Fruit fly (Drosophila melanogaster) whole organism, embryonic: ENCODE results near the gene DIP2.

Experiments used
- C15 ChIP-seq: fragments of 200-800 bp; sonication (Bioruptor generic); IDR thresholded peaks from 3 replicates; pipeline ENCODE4 v1.3.6; 2022; ENCODE audit warnings: missing biosample characterization, missing genetic modification characterization
- CG10209 ChIP-seq: fragments of 200-800 bp; sonication (Bioruptor generic); optimal IDR thresholded peaks from 3 replicates; lab custom pipeline; 2017; ENCODE audit warnings: missing biosample characterization, mild to moderate bottlenecking, missing genetic modification characterization, missing genetic modification reagents
- CG10321 ChIP-seq: fragments of 200-800 bp; sonication (Bioruptor generic); IDR thresholded peaks from 2 replicates; pipeline ENCODE4 v1.3.6; 2022; ENCODE audit warnings: missing biosample characterization, missing genetic modification characterization
- CG11504 ChIP-seq: fragments of 200-800 bp; sonication (Bioruptor generic); optimal IDR thresholded peaks from 3 replicates; lab custom pipeline; 2019; ENCODE audit warnings: missing biosample characterization, mild to moderate bottlenecking, missing genetic modification characterization, moderate library complexity
- CG14050 ChIP-seq: fragments of 200-800 bp; sonication (Bioruptor generic); IDR thresholded peaks from 3 replicates; pipeline ENCODE4 v1.3.6; 2022; ENCODE audit warnings: missing biosample characterization, missing genetic modification characterization
- CG14965 ChIP-seq: fragments of 200-800 bp; sonication (Bioruptor generic); optimal IDR thresholded peaks from 2 replicates; lab custom pipeline; 2016; ENCODE audit warnings: missing biosample characterization, missing genetic modification characterization, borderline replicate concordance
- CG15011 ChIP-seq: fragments of 200-800 bp; sonication (Bioruptor generic); optimal IDR thresholded peaks from 3 replicates; lab custom pipeline; 2018; ENCODE audit warnings: missing biosample characterization, mild to moderate bottlenecking, missing genetic modification characterization
- CG15514 ChIP-seq: fragments of 200-800 bp; sonication (Bioruptor generic); optimal IDR thresholded peaks from 3 replicates; lab custom pipeline; 2017; ENCODE audit warnings: missing biosample characterization, missing genetic modification characterization, mild to moderate bottlenecking, moderate library complexity, missing genetic modification reagents
- CG15601 ChIP-seq: fragments of 200-800 bp; sonication (Bioruptor generic); optimal IDR thresholded peaks from 3 replicates; lab custom pipeline; 2019; ENCODE audit warnings: missing biosample characterization, mild to moderate bottlenecking, missing genetic modification characterization, moderate library complexity
- CG17186 ChIP-seq: fragments of 200-800 bp; sonication (Bioruptor generic); optimal IDR thresholded peaks from 3 replicates; lab custom pipeline; 2017; ENCODE audit warnings: missing biosample characterization, missing genetic modification reagents, missing genetic modification characterization
- CG17568 ChIP-seq: fragments of 200-800 bp; sonication (Bioruptor generic); optimal IDR thresholded peaks from 2 replicates; lab custom pipeline; 2018; ENCODE audit warnings: missing biosample characterization, mild to moderate bottlenecking, missing genetic modification characterization, moderate library complexity
- CG30020 ChIP-seq: fragments of 200-800 bp; optimal IDR thresholded peaks from 2 replicates; lab custom pipeline; 2019; ENCODE audit warnings: missing biosample characterization, mild to moderate bottlenecking, missing genetic modification characterization, moderate library complexity
- CG33557 ChIP-seq: fragments of 200-800 bp; sonication (Bioruptor generic); optimal IDR thresholded peaks from 2 replicates; lab custom pipeline; 2019; ENCODE audit warnings: missing biosample characterization, mild to moderate bottlenecking, missing genetic modification characterization, moderate library complexity
- CG4617 ChIP-seq: fragments of 200-800 bp; sonication (Bioruptor generic); optimal IDR thresholded peaks from 3 replicates; lab custom pipeline; 2016; ENCODE audit warnings: missing biosample characterization, missing genetic modification characterization, borderline replicate concordance
- CG9215 ChIP-seq: fragments of 200-800 bp; sonication (Bioruptor generic); IDR thresholded peaks from 2 replicates; pipeline ENCODE4 v1.3.6; 2022; ENCODE audit warnings: missing biosample characterization, missing genetic modification characterization
- CG9437 ChIP-seq: fragments of 200-800 bp; sonication (Bioruptor generic); optimal IDR thresholded peaks from 2 replicates; lab custom pipeline; 2018; ENCODE audit warnings: missing biosample characterization, mild to moderate bottlenecking, missing genetic modification characterization
- CkIIα-i1 ChIP-seq: fragments of 200-800 bp; sonication (Bioruptor generic); IDR thresholded peaks from 2 replicates; pipeline ENCODE4 v1.3.6; 2022; ENCODE audit warnings: missing biosample characterization, missing genetic modification characterization
- Dll ChIP-seq: fragments of 200-800 bp; sonication (Bioruptor generic); IDR thresholded peaks from 4 replicates; pipeline ENCODE4 v1.3.6; 2022; ENCODE audit warnings: missing biosample characterization, missing genetic modification characterization; ENCODE audit not compliant: partially characterized antibody
- Hmx ChIP-seq: fragments of 200-800 bp; sonication (Bioruptor generic); optimal IDR thresholded peaks from 2 replicates; lab custom pipeline; 2016; ENCODE audit warnings: missing biosample characterization, missing genetic modification characterization
- Hr78 ChIP-seq, 2 experiments: fragments of 200-800 bp in 1 of 2; fragments of >200 bp in 1 of 2; sonication (Bioruptor generic) in 1 of 2; optimal IDR thresholded peaks; 2 replicates each; lab custom pipeline; 2017 to 2019; ENCODE audit warnings: missing biosample characterization in 2 of 2, missing genetic modification characterization in 2 of 2, mild to moderate bottlenecking in 1 of 2, moderate library complexity in 1 of 2
- Max ChIP-seq: fragments of 200-800 bp; sonication (Bioruptor generic); optimal IDR thresholded peaks from 2 replicates; lab custom pipeline; 2016; ENCODE audit warnings: missing biosample characterization, mild to moderate bottlenecking, missing genetic modification characterization
- Med ChIP-seq: fragments of 200-800 bp; sonication (Bioruptor generic); peaks from one replicate; lab custom pipeline; 2016; ENCODE audit warnings: missing biosample characterization, missing genetic modification characterization, mild to moderate bottlenecking, inconsistent platforms, moderate library complexity
- NFAT ChIP-seq: fragments of 200-800 bp; sonication (Bioruptor generic); IDR thresholded peaks from 2 replicates; pipeline ENCODE4 v1.3.6; 2022; ENCODE audit warnings: missing biosample characterization, missing genetic modification characterization
- Rx ChIP-seq: fragments of 200-800 bp; sonication (Bioruptor generic); IDR thresholded peaks from 2 replicates; pipeline ENCODE4 v1.3.6; 2022; ENCODE audit warnings: missing biosample characterization, missing genetic modification characterization
- Six4 ChIP-seq: fragments of 200-800 bp; sonication (Bioruptor generic); optimal IDR thresholded peaks from 2 replicates; lab custom pipeline; 2016; ENCODE audit warnings: missing biosample characterization, missing genetic modification characterization
- Sox102F ChIP-seq: fragments of 200-800 bp; sonication (Bioruptor generic); optimal IDR thresholded peaks from 2 replicates; lab custom pipeline; 2018; ENCODE audit warnings: missing biosample characterization, mild to moderate bottlenecking, missing genetic modification characterization, moderate library complexity
- Spps ChIP-seq: fragments of 200-800 bp; sonication (Bioruptor generic); optimal IDR thresholded peaks from 2 replicates; lab custom pipeline; 2018; ENCODE audit warnings: missing biosample characterization, mild to moderate bottlenecking, missing genetic modification characterization
- Stat92E ChIP-seq, 3 experiments: fragments of >200 bp in 2 of 3; fragments of 200-800 bp in 1 of 3; sonication (Bioruptor generic) in 1 of 3; optimal IDR thresholded peaks; 2 replicates each; lab custom pipeline; 2017 to 2019; ENCODE audit warnings: missing biosample characterization in 3 of 3, missing genetic modification characterization in 3 of 3, mild to moderate bottlenecking in 1 of 3, moderate library complexity in 1 of 3
- ab ChIP-seq: fragments of 200-800 bp; sonication (Bioruptor generic); optimal IDR thresholded peaks from 2 replicates; lab custom pipeline; 2016; ENCODE audit warnings: missing biosample characterization, missing genetic modification characterization
- bigmax ChIP-seq: fragments of 200-800 bp; sonication (Bioruptor generic); optimal IDR thresholded peaks from 2 replicates; lab custom pipeline; 2018; ENCODE audit warnings: missing biosample characterization, mild to moderate bottlenecking, missing genetic modification characterization
- bsh ChIP-seq, 2 experiments: fragments of 200-800 bp; sonication (Bioruptor generic); optimal IDR thresholded peaks; 2 replicates each; lab custom pipeline; 2017 to 2018; ENCODE audit warnings: mild to moderate bottlenecking in 2 of 2, missing biosample characterization in 2 of 2, missing genetic modification characterization in 2 of 2, moderate library complexity in 1 of 2
- crc ChIP-seq: fragments of 200-800 bp; sonication (Bioruptor generic); optimal IDR thresholded peaks from 2 replicates; lab custom pipeline; 2016; ENCODE audit warnings: missing biosample characterization, missing genetic modification characterization
- da ChIP-seq: fragments of 200-800 bp; sonication (Bioruptor generic); optimal IDR thresholded peaks from 2 replicates; lab custom pipeline; 2016; ENCODE audit warnings: missing biosample characterization, missing genetic modification characterization
- dysf ChIP-seq: fragments of 200-800 bp; sonication (Bioruptor generic); IDR thresholded peaks from 3 replicates; pipeline ENCODE4 v1.3.6; 2022; ENCODE audit warnings: missing biosample characterization, missing genetic modification characterization
- ems ChIP-seq: fragments of 200-800 bp; sonication (Bioruptor generic); optimal IDR thresholded peaks from 3 replicates; lab custom pipeline; 2016; ENCODE audit warnings: missing biosample characterization, missing genetic modification characterization
- en ChIP-seq: fragments of 200-800 bp; sonication (Bioruptor generic); optimal IDR thresholded peaks from 2 replicates; lab custom pipeline; 2016; ENCODE audit warnings: missing biosample characterization, missing genetic modification characterization
- fd96Cb ChIP-seq: fragments of 200-800 bp; sonication (Bioruptor generic); optimal IDR thresholded peaks from 2 replicates; lab custom pipeline; 2018; ENCODE audit warnings: missing biosample characterization, mild to moderate bottlenecking, missing genetic modification characterization, moderate library complexity
- gce ChIP-seq: fragments of 200-800 bp; sonication (Bioruptor generic); IDR thresholded peaks from 3 replicates; pipeline ENCODE4 v1.3.6; 2022; ENCODE audit warnings: missing biosample characterization, missing genetic modification characterization
- lab ChIP-seq: fragments of 200-800 bp; sonication (Bioruptor generic); optimal IDR thresholded peaks from 3 replicates; lab custom pipeline; 2017; ENCODE audit warnings: missing biosample characterization, missing genetic modification characterization, mild to moderate bottlenecking, moderate library complexity, missing genetic modification reagents
- nom ChIP-seq: fragments of 200-800 bp; sonication (Bioruptor generic); optimal IDR thresholded peaks from 2 replicates; lab custom pipeline; 2017; ENCODE audit warnings: missing biosample characterization, missing genetic modification characterization, mild to moderate bottlenecking, moderate library complexity, missing genetic modification reagents
- pzg ChIP-seq: fragments of 200-800 bp; sonication (Bioruptor generic); optimal IDR thresholded peaks from 3 replicates; lab custom pipeline; 2018; ENCODE audit warnings: missing biosample characterization, mild to moderate bottlenecking, missing genetic modification characterization, moderate library complexity
- ro ChIP-seq: fragments of 200-800 bp; sonication (Bioruptor generic); IDR thresholded peaks from 2 replicates; pipeline ENCODE4 v1.3.6; 2022; ENCODE audit warnings: missing biosample characterization, missing genetic modification characterization
- sens ChIP-seq: fragments of 200-800 bp; sonication (Bioruptor generic); peaks from one replicate; lab custom pipeline; 2016; ENCODE audit warnings: missing biosample characterization, missing genetic modification characterization
- sisA ChIP-seq: fragments of 200-800 bp; sonication (Bioruptor generic); IDR thresholded peaks from 2 replicates; pipeline ENCODE4 v1.3.6; 2022; ENCODE audit warnings: missing biosample characterization, missing genetic modification characterization
- toy ChIP-seq: fragments of 200-800 bp; sonication (Bioruptor generic); IDR thresholded peaks from 2 replicates; pipeline ENCODE4 v1.3.6; 2022; ENCODE audit warnings: missing biosample characterization, missing genetic modification characterization
- twi ChIP-seq: fragments of 200-800 bp; optimal IDR thresholded peaks from 2 replicates; lab custom pipeline; 2019; ENCODE audit warnings: missing biosample characterization, mild to moderate bottlenecking, missing genetic modification characterization, moderate library complexity
- unc-4 ChIP-seq: fragments of 200-800 bp; sonication (Bioruptor generic); IDR thresholded peaks from 2 replicates; pipeline ENCODE4 v1.3.6; 2022; ENCODE audit warnings: missing biosample characterization, missing genetic modification characterization; ENCODE audit not compliant: partially characterized antibody
- z ChIP-seq: fragments of 200-800 bp; sonication (Bioruptor generic); IDR thresholded peaks from 3 replicates; pipeline ENCODE4 v1.3.6; 2022; ENCODE audit warnings: missing biosample characterization, missing genetic modification characterization
- zfh1 ChIP-seq: fragments of 200-800 bp; sonication (Bioruptor generic); IDR thresholded peaks from 3 replicates; pipeline ENCODE4 v1.3.6; 2022; ENCODE audit warnings: missing biosample characterization, missing genetic modification characterization

The DIP2 gene

dm6 chr3L:292146-292776 is 34.5 kb upstream of the DIP2 start (continued):
- TF ChIP-seq nom (GFP tag; lab: Kevin White, UChicago) (peak; percentile 7), CG17568 (GFP tag; lab: Kevin White, UChicago) (no peak), unc-4 (GFP tag; lab: Robert Waterston, UW) (0 out of 2 replicates have a peak, but pooled peaks have one; percentile 31), Sox102F (GFP tag; lab: Kevin White, UChicago) (no peak), lab (peak; percentile 60), Spps (tag; lab: Kevin White, UChicago) (no peak), da (GFP tag; lab: Kevin White, UChicago) (no peak), ab (GFP tag; lab: Kevin White, UChicago) (no peak), Max (GFP tag; lab: Kevin White, UChicago) (peak; percentile 9), Hr78 (GFP tag; optimal IDR thresholded peaks at IDR 0.05; lab: Kevin White, UChicago) (peak in 1 of 2 experiments; percentile 98), CkIIα-i1 (GFP tag; lab: Robert Waterston, UW) (no peak), CG15601 (tag; lab: Kevin White, UChicago) (peak; percentile 29), crc (no peak), bigmax (GFP tag; lab: Kevin White, UChicago) (no peak), CG4617 (peak; percentile 59), sisA (GFP tag; lab: Robert Waterston, UW) (no peak), Stat92E (GFP tag; optimal IDR thresholded peaks at IDR 0.05; lab: Kevin White, UChicago) (peak in 1 of 3 experiments; percentile 71), Dll (GFP tag; lab: Robert Waterston, UW) (no peak), CG17186 (GFP tag; lab: Kevin White, UChicago) (peak; percentile 75), NFAT (GFP tag; lab: Robert Waterston, UW) (no peak), Hmx (GFP tag; lab: Kevin White, UChicago) (no peak), CG15514 (GFP tag; lab: Kevin White, UChicago) (peak; percentile 74), CG10209 (peak; percentile 10), dysf (no peak), ro (GFP tag; lab: Robert Waterston, UW) (no peak), Rx (no peak), CG9437 (GFP tag; lab: Kevin White, UChicago) (no peak), CG14965 (GFP tag; lab: Kevin White, UChicago) (no peak), zfh1 (GFP tag; lab: Robert Waterston, UW) (0 out of 3 replicates have a peak, but pooled peaks have one; percentile 24), z (GFP tag; lab: Robert Waterston, UW) (no peak), CG15011 (GFP tag; lab: Kevin White, UChicago) (no peak), toy (no peak), twi (tag; lab: Kevin White, UChicago) (peak; percentile 52), Med (GFP tag; lab: Kevin White, UChicago) (peak; percentile 79), CG11504 (tag; lab: Kevin White, UChicago) (peak; percentile 56), C15 (GFP tag; lab: Robert Waterston, UW) (no peak), bsh (GFP tag; optimal IDR thresholded peaks at IDR 0.05; lab: Kevin White, UChicago) (no peak), CG14050 (GFP tag; lab: Robert Waterston, UW) (0 out of 3 replicates have a peak, but pooled peaks have one; percentile 12), CG10321 (GFP tag; lab: Robert Waterston, UW) (no peak), CG30020 (no peak), ems (no peak), Six4 (no peak), CG33557 (GFP tag; lab: Kevin White, UChicago) (peak; percentile 39), gce (GFP tag; lab: Robert Waterston, UW) (no peak), CG9215 (no peak), en (no peak), sens (GFP tag; lab: Kevin White, UChicago) (peak; percentile 44), pzg (GFP tag; lab: Kevin White, UChicago) (peak; percentile 93), fd96Cb (tag; lab: Kevin White, UChicago) (no peak)
